Worm (Caenorhabditis elegans): ENCODE results near the gene hgrs-1.

The hgrs-1 gene

ce11 chrIV:8252856-8253255 lies 47.0 kb upstream of the hgrs-1 start (continued):
- TF ChIP-seq pqm-1 (tag; optimal IDR thresholded peaks at IDR 0.05) (peak; percentile 82), syd-9 (tag; optimal IDR thresholded peaks at IDR 0.05) (peak; percentile 90), fax-1 (tag; optimal IDR thresholded peaks at IDR 0.05) (peak; percentile 91), lin-11 (tag; optimal IDR thresholded peaks at IDR 0.05) (peak; percentile 95), Y22D7AL.16 (tag; optimal IDR thresholded peaks at IDR 0.05) (peak; percentile 96), K02D7.2 (tag; optimal IDR thresholded peaks at IDR 0.05) (peak; percentile 84), fkh-10 (GFP tag; optimal IDR thresholded peaks at IDR 0.05) (peak; percentile 47), ceh-30 (tag; optimal IDR thresholded peaks at IDR 0.05) (peak; percentile 53), tbx-2 (tag; optimal IDR thresholded peaks at IDR 0.05) (peak; percentile 93), dve-1 (tag; optimal IDR thresholded peaks at IDR 0.05) (peak; percentile 84), elt-4 (tag; optimal IDR thresholded peaks at IDR 0.05) (no peak), ceh-45 (GFP tag; IDR thresholded peaks at IDR 0.05) (peak; percentile 86), ceh-18 (tag; optimal IDR thresholded peaks at IDR 0.05) (peak; percentile 77), eyg-1 (tag; optimal IDR thresholded peaks at IDR 0.05) (peak; percentile 90), pag-3 (tag; optimal IDR thresholded peaks at IDR 0.05; ENCODE audit: borderline replicate concordance) (peak; percentile 72), dmd-4 (tag; optimal IDR thresholded peaks at IDR 0.05; ENCODE audit: borderline replicate concordance) (peak; percentile 84), ama-1 (optimal IDR thresholded peaks at IDR 0.05) (no peak), hlh-8 (tag; optimal IDR thresholded peaks at IDR 0.05) (peak; percentile 89), lim-6 (tag; optimal IDR thresholded peaks at IDR 0.05) (peak; percentile 9), unc-42 (tag; optimal IDR thresholded peaks at IDR 0.05) (peak; percentile 43), pat-9 (tag; optimal IDR thresholded peaks at IDR 0.05) (peak; percentile 95), ref-2 (tag; optimal IDR thresholded peaks at IDR 0.05) (peak; percentile 94), nhr-232 (tag; optimal IDR thresholded peaks at IDR 0.05) (peak; percentile 88), che-1 (tag; optimal IDR thresholded peaks at IDR 0.05) (peak; percentile 95), elt-2 (tag; optimal IDR thresholded peaks at IDR 0.05) (peak; percentile 98), mec-3 (tag; optimal IDR thresholded peaks at IDR 0.05; ENCODE audit: borderline replicate concordance) (peak; percentile 47), C38D4.7 (GFP tag; optimal IDR thresholded peaks at IDR 0.05) (peak; percentile 94), ceh-22 (tag; optimal IDR thresholded peaks at IDR 0.05) (peak; percentile 33), gmeb-2 (tag; optimal IDR thresholded peaks at IDR 0.05) (peak; percentile 98), sox-2 (GFP tag; IDR thresholded peaks at IDR 0.05) (peak; percentile 88), nhr-11 (tag; optimal IDR thresholded peaks at IDR 0.05) (no peak), ceh-19 (GFP tag; optimal IDR thresholded peaks at IDR 0.05) (peak; percentile 95), C08G9.2 (tag; optimal IDR thresholded peaks at IDR 0.05) (peak; percentile 82), ceh-34 (tag; optimal IDR thresholded peaks at IDR 0.05) (peak; percentile 95), sdc-2 (tag; optimal IDR thresholded peaks at IDR 0.05) (peak; percentile 89), madf-2 (tag; optimal IDR thresholded peaks at IDR 0.05) (peak; percentile 94), ceh-9 (tag; optimal IDR thresholded peaks at IDR 0.05) (peak; percentile 93), unc-86 (tag; optimal IDR thresholded peaks at IDR 0.05) (peak; percentile 95), ceh-24 (tag; optimal IDR thresholded peaks at IDR 0.05) (peak; percentile 89), hlh-30 (tag; optimal IDR thresholded peaks at IDR 0.05; ENCODE audit: insufficient read depth) (peak; percentile 87), ets-4 (tag; optimal IDR thresholded peaks at IDR 0.05) (peak; percentile 43), hlh-6 (tag; optimal IDR thresholded peaks at IDR 0.05) (peak; percentile 96), ceh-2 (tag; optimal IDR thresholded peaks at IDR 0.05) (peak; percentile 90), rnt-1 (tag; optimal IDR thresholded peaks at IDR 0.05) (peak; percentile 83), ahr-1 (tag; optimal IDR thresholded peaks at IDR 0.05) (peak; percentile 82), pros-1 (tag; optimal IDR thresholded peaks at IDR 0.05) (peak; percentile 56)
